Fruit fly (Drosophila melanogaster) whole organism, prepupa: Measurements from ENCODE around the gene crp.

Source experiments
- Blimp-1 ChIP-seq: fragments of 200-800 bp; sonication (Bioruptor generic); optimal IDR thresholded peaks from 3 replicates; lab custom pipeline; 2017; ENCODE audit warnings: missing biosample characterization, missing genetic modification characterization, mild to moderate bottlenecking, moderate library complexity, missing genetic modification reagents
- CG10631 ChIP-seq: fragments of 200-800 bp; sonication (Bioruptor generic); optimal IDR thresholded peaks from 2 replicates; lab custom pipeline; 2016; ENCODE audit warnings: missing biosample characterization, missing genetic modification characterization
- CG1621 ChIP-seq: fragments of 200-800 bp; sonication (Bioruptor generic); optimal IDR thresholded peaks from 3 replicates; lab custom pipeline; 2018; ENCODE audit warnings: missing biosample characterization, mild to moderate bottlenecking, missing genetic modification characterization
- CG3032 ChIP-seq: fragments of 200-800 bp; optimal IDR thresholded peaks from 2 replicates; lab custom pipeline; 2019; ENCODE audit warnings: missing biosample characterization, mild to moderate bottlenecking, missing genetic modification characterization, moderate library complexity
- CG31627 ChIP-seq: fragments of 200-800 bp; sonication (Bioruptor generic); optimal IDR thresholded peaks from 3 replicates; lab custom pipeline; 2016; ENCODE audit warnings: missing biosample characterization, missing genetic modification characterization
- CG34406 ChIP-seq: fragments of 200-800 bp; sonication (Bioruptor generic); optimal IDR thresholded peaks from 3 replicates; lab custom pipeline; 2016; ENCODE audit warnings: missing biosample characterization, missing genetic modification characterization
- CG6163 ChIP-seq: fragments of 200-800 bp; sonication (Bioruptor generic); IDR thresholded peaks from 3 replicates; pipeline ENCODE4 v1.3.6; 2022; ENCODE audit warnings: missing biosample characterization, missing genetic modification characterization
- CG6276 ChIP-seq: fragments of 200-800 bp; sonication (Bioruptor generic); optimal IDR thresholded peaks from 2 replicates; lab custom pipeline; 2017; ENCODE audit warnings: missing biosample characterization, mild to moderate bottlenecking, missing genetic modification characterization
- CG6808 ChIP-seq: fragments of 200-800 bp; sonication (Bioruptor generic); optimal IDR thresholded peaks from 3 replicates; lab custom pipeline; 2017; ENCODE audit warnings: missing biosample characterization, missing genetic modification characterization, mild to moderate bottlenecking, moderate library complexity, missing genetic modification reagents
- CG6854 ChIP-seq: fragments of 200-800 bp; sonication (Bioruptor generic); optimal IDR thresholded peaks from 2 replicates; lab custom pipeline; 2017; ENCODE audit warnings: missing biosample characterization, mild to moderate bottlenecking, missing genetic modification characterization
- CG8119 ChIP-seq: fragments of 200-800 bp; sonication (Bioruptor generic); IDR thresholded peaks from 3 replicates; pipeline ENCODE4 v1.3.6; 2022; ENCODE audit warnings: missing biosample characterization, missing genetic modification characterization
- CG8319 ChIP-seq: fragments of 200-800 bp; sonication (Bioruptor generic); optimal IDR thresholded peaks from 3 replicates; lab custom pipeline; 2016; ENCODE audit warnings: missing biosample characterization, missing genetic modification characterization
- CG9139 ChIP-seq: fragments of 200-800 bp; sonication (Bioruptor generic); optimal IDR thresholded peaks from 3 replicates; lab custom pipeline; 2017; ENCODE audit warnings: missing biosample characterization, mild to moderate bottlenecking, missing genetic modification characterization
- Eip75B ChIP-seq: fragments of 200-800 bp; sonication (Bioruptor generic); optimal IDR thresholded peaks from 3 replicates; lab custom pipeline; 2016; ENCODE audit warnings: missing biosample characterization, missing genetic modification characterization
- Eip78C ChIP-seq: fragments of 200-800 bp; sonication (Bioruptor generic); peaks from one replicate; lab custom pipeline; 2016; ENCODE audit warnings: missing biosample characterization, missing genetic modification characterization
- Ets21C ChIP-seq: fragments of 200-800 bp; sonication (Bioruptor generic); optimal IDR thresholded peaks from 3 replicates; lab custom pipeline; 2016; ENCODE audit warnings: missing biosample characterization, missing genetic modification characterization
- Ets96B ChIP-seq: fragments of 200-800 bp; optimal IDR thresholded peaks from 2 replicates; lab custom pipeline; 2019; ENCODE audit warnings: missing biosample characterization, mild to moderate bottlenecking, missing genetic modification characterization, moderate library complexity
- Hr4 ChIP-seq: fragments of 200-800 bp; sonication (Bioruptor generic); optimal IDR thresholded peaks from 3 replicates; lab custom pipeline; 2016; ENCODE audit warnings: missing biosample characterization, missing genetic modification characterization
- Lpt ChIP-seq: fragments of 200-800 bp; sonication (Bioruptor generic); optimal IDR thresholded peaks from 3 replicates; lab custom pipeline; 2016; ENCODE audit warnings: missing biosample characterization, missing genetic modification characterization
- Met ChIP-seq: fragments of 200-800 bp; sonication (Bioruptor generic); optimal IDR thresholded peaks from 3 replicates; lab custom pipeline; 2016; ENCODE audit warnings: missing biosample characterization, missing genetic modification characterization
- Sox102F ChIP-seq: fragments of 200-800 bp; sonication (Bioruptor generic); optimal IDR thresholded peaks from 2 replicates; lab custom pipeline; 2016; ENCODE audit warnings: missing biosample characterization, mild to moderate bottlenecking, missing genetic modification characterization
- Sox14 ChIP-seq: fragments of 200-800 bp; sonication (Bioruptor generic); optimal IDR thresholded peaks from 3 replicates; lab custom pipeline; 2016; ENCODE audit warnings: missing biosample characterization, missing genetic modification characterization
- Sox15 ChIP-seq: fragments of 200-800 bp; sonication (Bioruptor generic); optimal IDR thresholded peaks from 3 replicates; lab custom pipeline; 2016; ENCODE audit warnings: missing biosample characterization, missing genetic modification characterization
- achi ChIP-seq: fragments of 200-800 bp; sonication (Bioruptor generic); optimal IDR thresholded peaks from 3 replicates; lab custom pipeline; 2016; ENCODE audit warnings: missing biosample characterization, missing genetic modification characterization
- acj6 ChIP-seq: fragments of 200-800 bp; sonication (Bioruptor generic); optimal IDR thresholded peaks from 3 replicates; lab custom pipeline; 2016; ENCODE audit warnings: missing biosample characterization, missing genetic modification characterization
- dac ChIP-seq: fragments of 200-800 bp; sonication (Bioruptor generic); optimal IDR thresholded peaks from 2 replicates; lab custom pipeline; 2017; ENCODE audit warnings: missing biosample characterization, mild to moderate bottlenecking, missing genetic modification characterization
- dsx ChIP-seq: fragments of 200-800 bp; optimal IDR thresholded peaks from 3 replicates; lab custom pipeline; 2019; ENCODE audit warnings: missing biosample characterization, mild to moderate bottlenecking, missing genetic modification characterization, moderate library complexity; ENCODE audit not compliant: poor library complexity, severe bottlenecking
- eg ChIP-seq: fragments of 200-800 bp; sonication (Bioruptor generic); IDR thresholded peaks from 3 replicates; pipeline ENCODE4 v1.3.6; 2022; ENCODE audit warnings: missing biosample characterization, missing genetic modification characterization
- fd59A ChIP-seq: fragments of 200-800 bp; sonication (Bioruptor generic); optimal IDR thresholded peaks from 2 replicates; lab custom pipeline; 2017; ENCODE audit warnings: missing biosample characterization, mild to moderate bottlenecking, missing genetic modification characterization, missing genetic modification reagents
- fd85E ChIP-seq: fragments of 200-800 bp; sonication (Bioruptor generic); optimal IDR thresholded peaks from 3 replicates; lab custom pipeline; 2016; ENCODE audit warnings: missing biosample characterization, missing genetic modification characterization
- fkh ChIP-seq: fragments of 200-800 bp; sonication (Bioruptor generic); optimal IDR thresholded peaks from 3 replicates; lab custom pipeline; 2017; ENCODE audit warnings: missing biosample characterization, mild to moderate bottlenecking, missing genetic modification characterization, moderate library complexity
- lz ChIP-seq: fragments of 200-800 bp; sonication (Bioruptor generic); optimal IDR thresholded peaks from 3 replicates; lab custom pipeline; 2016; ENCODE audit warnings: missing biosample characterization, missing genetic modification characterization
- pdm3 ChIP-seq: fragments of 200-800 bp; sonication (Bioruptor generic); optimal IDR thresholded peaks from 3 replicates; lab custom pipeline; 2016; ENCODE audit warnings: missing biosample characterization, missing genetic modification characterization
- salr ChIP-seq, 2 experiments: fragments of 200-800 bp; sonication (Bioruptor generic); optimal IDR thresholded peaks; 3 replicates each; lab custom pipeline; 2016 to 2018; ENCODE audit warnings: missing biosample characterization in 2 of 2, missing genetic modification characterization in 2 of 2, mild to moderate bottlenecking in 1 of 2
- spab ChIP-seq: fragments of 200-800 bp; sonication (Bioruptor generic); optimal IDR thresholded peaks from 2 replicates; lab custom pipeline; 2017; ENCODE audit warnings: missing biosample characterization, mild to moderate bottlenecking, missing genetic modification characterization, missing genetic modification reagents
- ss ChIP-seq, 2 experiments: fragments of 200-800 bp; sonication (Bioruptor generic); optimal IDR thresholded peaks; 2 replicates in 1 of 2; 3 replicates in 1 of 2; lab custom pipeline; 2017 to 2018; ENCODE audit warnings: mild to moderate bottlenecking in 2 of 2, missing biosample characterization in 2 of 2, missing genetic modification characterization in 2 of 2, moderate library complexity in 1 of 2
- svp ChIP-seq: fragments of 200-800 bp; sonication (Bioruptor generic); peaks from one replicate; lab custom pipeline; 2016; ENCODE audit warnings: missing biosample characterization, missing genetic modification characterization
- topi ChIP-seq: fragments of 200-800 bp; sonication (Bioruptor generic); optimal IDR thresholded peaks from 3 replicates; lab custom pipeline; 2016; ENCODE audit warnings: missing biosample characterization, missing genetic modification characterization
- vri ChIP-seq: fragments of 200-800 bp; sonication (Bioruptor generic); optimal IDR thresholded peaks from 3 replicates; lab custom pipeline; 2016; ENCODE audit warnings: missing biosample characterization, mild to moderate bottlenecking, missing genetic modification characterization

The crp gene

dm6 chr2L:16317777-16318610, 30.5 kb upstream of the crp start:
- TF ChIP-seq Sox102F (no peak), eg (GFP tag; lab: Robert Waterston, UW) (0 out of 3 replicates have a peak, but pooled peaks have one; percentile 15), salr (GFP tag; optimal IDR thresholded peaks at IDR 0.05; lab: Kevin White, UChicago) (no peak), CG6163 (no peak), fkh (GFP tag; lab: Kevin White, UChicago) (peak; percentile 48), Blimp-1 (GFP tag; lab: Kevin White, UChicago) (no peak), Ets21C (GFP tag; lab: Kevin White, UChicago) (no peak), CG6276 (GFP tag; lab: Kevin White, UChicago) (no peak), Met (GFP tag; lab: Kevin White, UChicago) (no peak), achi (no peak), Eip78C (peak; percentile 54), topi (GFP tag; lab: Kevin White, UChicago) (no peak), fd59A (GFP tag; lab: Kevin White, UChicago) (no peak)

- TF ChIP-seq fkh (GFP tag; lab: Kevin White, UChicago) (peak; percentile 50), CG6854 (no peak)
These were observed 29.6 kb upstream of the crp start for dm6 chr2L:16317131-16317530.

dm6 chr2L:16316410-16316809, 28.9 kb upstream of the crp start:
- TF ChIP-seq dsx (no peak), spab (GFP tag; lab: Kevin White, UChicago) (no peak), Sox15 (GFP tag; lab: Kevin White, UChicago) (no peak), CG31627 (GFP tag; lab: Kevin White, UChicago) (no peak), dac (GFP tag; lab: Kevin White, UChicago) (no peak), Lpt (GFP tag; lab: Kevin White, UChicago) (no peak), Ets96B (tag; lab: Kevin White, UChicago) (no peak), fd85E (GFP tag; lab: Kevin White, UChicago) (no peak), CG34406 (GFP tag; lab: Kevin White, UChicago) (no peak)

- TF ChIP-seq fkh (GFP tag; lab: Kevin White, UChicago) (peak; percentile 14), svp (GFP tag; lab: Kevin White, UChicago) (no peak), Hr4 (GFP tag; lab: Kevin White, UChicago) (no peak), Met (GFP tag; lab: Kevin White, UChicago) (no peak), spab (GFP tag; lab: Kevin White, UChicago) (no peak)
These were observed 28.3 kb upstream of the crp start for dm6 chr2L:16315844-16316243.

- TF ChIP-seq CG9139 (GFP tag; lab: Kevin White, UChicago) (no peak), ss (GFP tag; optimal IDR thresholded peaks at IDR 0.05; lab: Kevin White, UChicago) (peak in 1 of 2 experiments; percentile 78), dsx (peak; percentile 53), achi (no peak), pdm3 (GFP tag; lab: Kevin White, UChicago) (no peak), Sox15 (GFP tag; lab: Kevin White, UChicago) (no peak), lz (GFP tag; lab: Kevin White, UChicago) (no peak), CG8319 (no peak), salr (GFP tag; optimal IDR thresholded peaks at IDR 0.05; lab: Kevin White, UChicago) (no peak), topi (GFP tag; lab: Kevin White, UChicago) (no peak), CG6276 (GFP tag; lab: Kevin White, UChicago) (no peak), acj6 (no peak), Sox102F (no peak), CG3032 (tag; lab: Kevin White, UChicago) (peak; percentile 10), vri (peak; percentile 94), CG8119 (GFP tag; lab: Robert Waterston, UW) (peak; percentile 28; the same call in 2 of the 3 replicates), Sox14 (GFP tag; lab: Kevin White, UChicago) (peak; percentile 77), CG10631 (GFP tag; lab: Kevin White, UChicago) (no peak), Lpt (GFP tag; lab: Kevin White, UChicago) (no peak), CG6808 (GFP tag; lab: Kevin White, UChicago) (peak; percentile 65), CG6854 (no peak), Eip75B (GFP tag; lab: Kevin White, UChicago) (no peak), CG1621 (tag; lab: Kevin White, UChicago) (no peak), fkh (GFP tag; lab: Kevin White, UChicago) (peak; percentile 62), Eip78C (peak; percentile 60), eg (GFP tag; lab: Robert Waterston, UW) (no peak; the same call in 2 of the 3 replicates), CG6163 (peak; percentile 62), Ets96B (tag; lab: Kevin White, UChicago) (peak; percentile 31), spab (GFP tag; lab: Kevin White, UChicago) (no peak)
These were observed 27.5 kb upstream of the crp start for dm6 chr2L:16315027-16315426.
